Worm (Caenorhabditis elegans): ENCODE measurements around the gene R08E3.3.

Gene R08E3.3

DNA sequence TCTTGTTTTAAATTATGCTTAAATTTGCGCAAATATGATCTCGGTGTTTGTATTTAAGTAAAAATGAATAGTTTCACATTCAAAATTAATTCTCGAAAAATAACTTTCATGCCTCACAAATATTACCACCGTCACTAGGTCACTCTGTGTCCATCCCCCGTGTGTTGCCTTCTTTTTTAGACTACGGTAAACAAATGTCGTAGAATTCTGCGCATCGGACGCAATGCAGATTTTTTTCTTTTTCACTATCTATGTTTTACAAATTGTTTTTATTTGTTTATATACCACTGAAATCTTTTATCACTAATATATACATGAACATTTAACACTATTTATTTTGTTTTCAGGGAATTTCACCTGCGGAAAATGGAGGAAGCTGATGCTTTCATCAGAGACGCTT lies at the start of gene R08E3.3:
R08E3.3 (plus strand) TSS at position 342 of the 400 bp plus-strand sequence.
- TF ChIP-seq snpc-4 (tag; optimal IDR thresholded peaks at IDR 0.05) (no peak), T20F7.1 (GFP tag; optimal IDR thresholded peaks at IDR 0.05) (no peak), duxl-1 (tag; optimal IDR thresholded peaks at IDR 0.05; ENCODE audit: poor library complexity) (no peak), lin-39 (tag; optimal IDR thresholded peaks at IDR 0.05) (no peak), Y5F2A.4 (GFP tag; optimal IDR thresholded peaks at IDR 0.05) (no peak), Y48G9A.11 (GFP tag; IDR thresholded peaks at IDR 0.05) (no peak), ZK546.5 (tag; optimal IDR thresholded peaks at IDR 0.05) (no peak), mes-2 (tag; optimal IDR thresholded peaks at IDR 0.05; ENCODE audit: poor library complexity, severe bottlenecking) (peak; percentile 24), zfp-3 (GFP tag; conservative IDR thresholded peaks at IDR 0.05) (no peak), zip-11 (GFP tag; IDR thresholded peaks at IDR 0.05) (no peak), nhr-48 (tag; optimal IDR thresholded peaks at IDR 0.05) (no peak), set-16 (GFP tag; IDR thresholded peaks at IDR 0.05) (no peak), cey-2 (tag; optimal IDR thresholded peaks at IDR 0.05; ENCODE audit: borderline replicate concordance, insufficient read depth) (no peak), nhr-102 (tag; optimal IDR thresholded peaks at IDR 0.05) (no peak), lsy-2 (tag; optimal IDR thresholded peaks at IDR 0.05) (peak; percentile 72 to 98), attf-4 (tag; optimal IDR thresholded peaks at IDR 0.05) (no peak), madf-9 (GFP tag; conservative IDR thresholded peaks at IDR 0.05) (no peak), ceh-32 (tag; optimal IDR thresholded peaks at IDR 0.05; ENCODE audit: poor library complexity) (no peak), nhr-41 (GFP tag; IDR thresholded peaks at IDR 0.05) (no peak), arid-1 (GFP tag; conservative IDR thresholded peaks at IDR 0.05) (no peak), nhr-76 (tag; optimal IDR thresholded peaks at IDR 0.05) (no peak), mep-1 (tag; optimal IDR thresholded peaks at IDR 0.05) (peak; percentile 39), hmg-1.1 (GFP tag; IDR thresholded peaks at IDR 0.05) (0 out of 2 replicates have a peak, but pooled peaks have one; percentile 30), saeg-2 (GFP tag; IDR thresholded peaks at IDR 0.05) (no peak), nhr-28 (tag; optimal IDR thresholded peaks at IDR 0.05) (peak; percentile 26), lin-29 (GFP tag; IDR thresholded peaks at IDR 0.05) (no peak), nhr-25 (tag; optimal IDR thresholded peaks at IDR 0.05; ENCODE audit: borderline replicate concordance, insufficient read depth) (no peak), unc-39 (tag; optimal IDR thresholded peaks at IDR 0.05) (no peak), spr-3 (GFP tag; optimal IDR thresholded peaks at IDR 0.05) (no peak), pqm-1 (tag; optimal IDR thresholded peaks at IDR 0.05) (no peak), F49E8.2 (tag; optimal IDR thresholded peaks at IDR 0.05; ENCODE audit: borderline replicate concordance) (no peak), Y75B8A.6 (GFP tag; IDR thresholded peaks at IDR 0.05) (no peak), dve-1 (tag; optimal IDR thresholded peaks at IDR 0.05; ENCODE audit: insufficient read depth) (peak; percentile 56), lim-7 (GFP tag; IDR thresholded peaks at IDR 0.05) (no peak), hif-1 (tag; optimal IDR thresholded peaks at IDR 0.05) (no peak), unc-130 (GFP tag; optimal IDR thresholded peaks at IDR 0.05) (no peak), dmd-8 (GFP tag; IDR thresholded peaks at IDR 0.05) (no peak), egl-27 (tag; optimal IDR thresholded peaks at IDR 0.05) (no peak), ztf-7 (tag; optimal IDR thresholded peaks at IDR 0.05) (no peak), mdt-29 (GFP tag; IDR thresholded peaks at IDR 0.05) (no peak), ama-1 (optimal IDR thresholded peaks at IDR 0.05) (no peak), gei-8 (GFP tag; optimal IDR thresholded peaks at IDR 0.05) (no peak), ceh-20 (GFP tag; IDR thresholded peaks at IDR 0.05) (no peak), lin-38 (GFP tag; IDR thresholded peaks at IDR 0.05) (no peak), madf-5 (GFP tag; IDR thresholded peaks at IDR 0.05) (no peak), lin-1 (GFP tag; IDR thresholded peaks at IDR 0.05) (no peak), daf-16 (GFP tag; optimal IDR thresholded peaks at IDR 0.05) (no peak), daf-16 (tag; optimal IDR thresholded peaks at IDR 0.05) (peak; percentile 85), hlh-11 (tag; optimal IDR thresholded peaks at IDR 0.05) (no peak), dmd-9 (GFP tag; IDR thresholded peaks at IDR 0.05) (no peak), ZK337.2 (GFP tag; IDR thresholded peaks at IDR 0.05) (no peak)

Data from whole organism, L4 larva.